Worm (Caenorhabditis elegans) whole organism, mixed stage, embryonic: ENCODE data around the gene ZK381.8.

ENCODE experiments used
- M03D4.4 ChIP-seq: sonication (generic microtip); optimal IDR thresholded peaks from 2 replicates; lab custom pipeline; 2017; ENCODE audit warnings: mild to moderate bottlenecking, missing genetic modification characterization, missing compliant biosample characterization
- bed-3 ChIP-seq: fragments of 200-800 bp; sonication (Bioruptor generic); optimal IDR thresholded peaks from 3 replicates; lab custom pipeline; 2018; ENCODE audit warnings: mild to moderate bottlenecking, missing genetic modification characterization, moderate library complexity, missing compliant biosample characterization
- blmp-1 ChIP-seq: fragments of 150-350 bp; optimal IDR thresholded peaks from 2 replicates; lab custom pipeline; 2014; ENCODE audit warnings: missing biosample characterization, missing genetic modification characterization
- ceh-39 ChIP-seq: fragments of 150-350 bp; optimal IDR thresholded peaks from 2 replicates; lab custom pipeline; 2014; ENCODE audit warnings: missing biosample characterization, missing genetic modification characterization
- ceh-43 ChIP-seq: fragments of 200-800 bp; sonication (Bioruptor generic); optimal IDR thresholded peaks from 2 replicates; lab custom pipeline; 2018; ENCODE audit warnings: mild to moderate bottlenecking, missing genetic modification characterization, moderate library complexity, missing compliant biosample characterization
- ceh-83 ChIP-seq: fragments of 200-800 bp; sonication (Bioruptor generic); optimal IDR thresholded peaks from 2 replicates; lab custom pipeline; 2018; ENCODE audit warnings: mild to moderate bottlenecking, missing genetic modification characterization, missing compliant biosample characterization
- ces-1 ChIP-seq: fragments of 150-350 bp; optimal IDR thresholded peaks from 2 replicates; lab custom pipeline; 2014; ENCODE audit warnings: missing biosample characterization, missing genetic modification reagents, missing genetic modification characterization
- cnd-1 ChIP-seq: fragments of 200-800 bp; sonication (Bioruptor generic); optimal IDR thresholded peaks from 2 replicates; lab custom pipeline; 2018; ENCODE audit warnings: mild to moderate bottlenecking, missing genetic modification characterization, missing compliant biosample characterization
- elt-1 ChIP-seq: sonication (generic microtip); optimal IDR thresholded peaks from 2 replicates; lab custom pipeline; 2017; ENCODE audit warnings: missing genetic modification characterization, mild to moderate bottlenecking, missing compliant biosample characterization, antibody characterized with exemption, moderate library complexity, borderline replicate concordance; ENCODE audit not compliant: insufficient read depth
- elt-3 ChIP-seq: fragments of 150-350 bp; optimal IDR thresholded peaks from 2 replicates; lab custom pipeline; 2014; ENCODE audit warnings: missing biosample characterization, missing genetic modification characterization
- flh-1 ChIP-seq: fragments of 200-800 bp; sonication (Bioruptor generic); optimal IDR thresholded peaks from 2 replicates; lab custom pipeline; 2018; ENCODE audit warnings: mild to moderate bottlenecking, missing genetic modification characterization, moderate library complexity, missing compliant biosample characterization
- ham-2 ChIP-seq: fragments of 200-800 bp; sonication (Bioruptor generic); optimal IDR thresholded peaks from 2 replicates; lab custom pipeline; 2018; ENCODE audit warnings: mild to moderate bottlenecking, missing genetic modification characterization, missing compliant biosample characterization
- lin-32 ChIP-seq: fragments of 200-800 bp; sonication (Bioruptor generic); optimal IDR thresholded peaks from 2 replicates; lab custom pipeline; 2018; ENCODE audit warnings: mild to moderate bottlenecking, missing genetic modification characterization, missing compliant biosample characterization
- lsy-2 ChIP-seq: fragments of 150-350 bp; optimal IDR thresholded peaks from 2 replicates; lab custom pipeline; 2014; ENCODE audit warnings: missing biosample characterization, missing genetic modification characterization
- mab-5 ChIP-seq: fragments of 150-350 bp; optimal IDR thresholded peaks from 2 replicates; lab custom pipeline; 2014; ENCODE audit warnings: missing biosample characterization, missing genetic modification characterization
- mep-1 ChIP-seq: fragments of 150-350 bp; optimal IDR thresholded peaks from 2 replicates; lab custom pipeline; 2017; ENCODE audit warnings: missing biosample characterization, missing genetic modification reagents, missing genetic modification characterization, inconsistent platforms
- mls-2 ChIP-seq: sonication (generic microtip); optimal IDR thresholded peaks from 2 replicates; lab custom pipeline; 2016; ENCODE audit warnings: mild to moderate bottlenecking, missing genetic modification characterization, moderate library complexity, missing compliant biosample characterization
- nhr-12 ChIP-seq: fragments of 150-350 bp; optimal IDR thresholded peaks from 2 replicates; lab custom pipeline; 2014; ENCODE audit warnings: missing biosample characterization, missing genetic modification characterization
- nhr-2 ChIP-seq: fragments of 150-350 bp; optimal IDR thresholded peaks from 2 replicates; lab custom pipeline; 2014; ENCODE audit warnings: missing biosample characterization, missing genetic modification characterization
- nhr-237 ChIP-seq: fragments of 150-350 bp; optimal IDR thresholded peaks from 2 replicates; lab custom pipeline; 2014; ENCODE audit warnings: missing biosample characterization, missing genetic modification characterization
- nhr-28 ChIP-seq: fragments of 150-350 bp; optimal IDR thresholded peaks from 2 replicates; lab custom pipeline; 2014; ENCODE audit warnings: missing biosample characterization, missing genetic modification characterization
- nhr-76 ChIP-seq: sonication (generic microtip); optimal IDR thresholded peaks from 2 replicates; lab custom pipeline; 2017; ENCODE audit warnings: missing biosample characterization, missing genetic modification characterization
- pha-4 ChIP-seq: fragments of 150-350 bp; optimal IDR thresholded peaks from 2 replicates; lab custom pipeline; 2018; ENCODE audit warnings: missing biosample characterization, missing genetic modification reagents, missing genetic modification characterization
- snpc-4 ChIP-seq: fragments of 150-350 bp; optimal IDR thresholded peaks from 2 replicates; lab custom pipeline; 2014; ENCODE audit warnings: missing biosample characterization, missing genetic modification characterization
- sptf-1 ChIP-seq: sonication (generic microtip); optimal IDR thresholded peaks from 2 replicates; lab custom pipeline; 2017; ENCODE audit warnings: mild to moderate bottlenecking, missing genetic modification characterization, moderate library complexity, missing compliant biosample characterization
- tbx-8 ChIP-seq: fragments of 200-800 bp; sonication (Bioruptor generic); optimal IDR thresholded peaks from 2 replicates; lab custom pipeline; 2018; ENCODE audit warnings: mild to moderate bottlenecking, missing genetic modification characterization, moderate library complexity, missing compliant biosample characterization
- unc-120 ChIP-seq: sonication (generic microtip); optimal IDR thresholded peaks from 2 replicates; lab custom pipeline; 2017; ENCODE audit warnings: missing genetic modification characterization, missing compliant biosample characterization; ENCODE audit not compliant: poor library complexity, severe bottlenecking
- unc-39 ChIP-seq: fragments of 150-350 bp; optimal IDR thresholded peaks from 2 replicates; lab custom pipeline; 2014; ENCODE audit warnings: missing biosample characterization, missing genetic modification characterization
- unc-62 ChIP-seq: fragments of 150-350 bp; optimal IDR thresholded peaks from 2 replicates; lab custom pipeline; 2014; ENCODE audit warnings: missing biosample characterization, missing genetic modification reagents, missing genetic modification characterization
- zip-8 ChIP-seq: fragments of 150-350 bp; optimal IDR thresholded peaks from 2 replicates; lab custom pipeline; 2014; ENCODE audit warnings: missing biosample characterization, missing genetic modification characterization
- ztf-11 ChIP-seq: fragments of 150-350 bp; optimal IDR thresholded peaks from 2 replicates; lab custom pipeline; 2014; ENCODE audit warnings: missing biosample characterization, missing genetic modification characterization

Gene ZK381.8

ce11 chrIV:6970271-6970670 is at the start of gene ZK381.8:
Gene ZK381.8, minus strand, starts transcription at chrIV:6970371.
- TF ChIP-seq blmp-1 (tag; lab: Kevin White, UChicago) = no peak
- no peak for TF ChIP-seq tbx-8 (GFP tag; lab: Kevin White, UChicago)
- no peak for TF ChIP-seq ham-2 (GFP tag; lab: Kevin White, UChicago)
- TF ChIP-seq cnd-1 (tag; lab: Kevin White, UChicago) = no peak
- no peak for TF ChIP-seq mep-1 (tag; lab: Kevin White, UChicago)
- no peak for TF ChIP-seq ztf-11 (tag; lab: Kevin White, UChicago)
- no peak for TF ChIP-seq zip-8 (tag; lab: Kevin White, UChicago)
- TF ChIP-seq mab-5 = no peak
- TF ChIP-seq flh-1 = no peak
- TF ChIP-seq bed-3 (GFP tag; lab: Kevin White, UChicago) = no peak
- TF ChIP-seq lin-32 = no peak
- no peak for TF ChIP-seq M03D4.4 (tag; lab: Kevin White, UChicago)
- no peak for TF ChIP-seq mls-2
- TF ChIP-seq nhr-2 (tag; lab: Kevin White, UChicago) = no peak
- no peak for TF ChIP-seq lsy-2 (tag; lab: Kevin White, UChicago)
- TF ChIP-seq nhr-76 (tag; lab: Kevin White, UChicago) = no peak

ce11 chrIV:7018623-7019022 is 48.5 kb upstream of the ZK381.8 start:
- TF ChIP-seq unc-39 (no peak), nhr-12 (tag; lab: Kevin White, UChicago) (no peak), mab-5 (no peak), elt-1 (tag; lab: Kevin White, UChicago) (no peak), nhr-237 (tag; lab: Kevin White, UChicago) (no peak), ceh-39 (tag; lab: Kevin White, UChicago) (no peak), sptf-1 (no peak), snpc-4 (tag; lab: Kevin White, UChicago) (no peak), elt-3 (tag; lab: Kevin White, UChicago) (no peak), ceh-83 (GFP tag; lab: Kevin White, UChicago) (no peak), zip-8 (tag; lab: Kevin White, UChicago) (no peak), bed-3 (GFP tag; lab: Kevin White, UChicago) (no peak), lsy-2 (tag; lab: Kevin White, UChicago) (no peak), lin-32 (no peak), M03D4.4 (tag; lab: Kevin White, UChicago) (no peak), pha-4 (no peak)

DNA sequence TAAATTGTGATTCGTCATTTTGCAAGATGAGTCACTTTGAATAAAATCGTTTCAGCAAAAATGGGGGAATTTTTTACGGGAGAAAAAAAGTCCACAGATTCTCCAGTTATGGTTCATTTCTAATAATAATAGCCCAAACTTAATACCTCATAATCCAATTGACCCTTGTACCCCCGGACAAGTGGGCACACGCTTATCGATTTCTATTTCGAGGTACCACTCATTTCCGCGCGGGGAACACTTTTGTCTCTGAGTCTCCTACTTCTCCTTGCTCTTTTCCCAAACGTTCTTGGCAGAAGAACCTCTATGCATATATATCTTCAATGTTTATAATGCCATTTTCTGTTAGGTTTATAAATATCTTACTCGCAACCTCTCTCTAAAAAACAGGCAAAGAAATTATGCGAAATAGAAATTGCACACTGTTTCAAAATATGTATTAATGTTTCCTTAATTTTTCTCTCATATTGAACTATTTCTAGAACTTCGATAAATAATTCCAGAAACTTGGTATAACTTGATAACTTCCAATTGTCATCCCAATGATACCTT is 47.0 kb upstream of the ZK381.8 start, which contains the start of gene gldi-4:
Gene gldi-4, plus strand, starts transcription at position 502 of the 552 bp plus-strand sequence.
- no peak for TF ChIP-seq elt-1 (tag; lab: Kevin White, UChicago)
- TF ChIP-seq blmp-1 (tag; lab: Kevin White, UChicago) = no peak
- TF ChIP-seq nhr-2 (tag; lab: Kevin White, UChicago) = peak; percentile 92
- no peak for TF ChIP-seq lsy-2 (tag; lab: Kevin White, UChicago)
- peak; percentile 83 for TF ChIP-seq ces-1 (GFP tag; lab: Kevin White, UChicago)
- peak; percentile 14 for TF ChIP-seq mls-2

DNA sequence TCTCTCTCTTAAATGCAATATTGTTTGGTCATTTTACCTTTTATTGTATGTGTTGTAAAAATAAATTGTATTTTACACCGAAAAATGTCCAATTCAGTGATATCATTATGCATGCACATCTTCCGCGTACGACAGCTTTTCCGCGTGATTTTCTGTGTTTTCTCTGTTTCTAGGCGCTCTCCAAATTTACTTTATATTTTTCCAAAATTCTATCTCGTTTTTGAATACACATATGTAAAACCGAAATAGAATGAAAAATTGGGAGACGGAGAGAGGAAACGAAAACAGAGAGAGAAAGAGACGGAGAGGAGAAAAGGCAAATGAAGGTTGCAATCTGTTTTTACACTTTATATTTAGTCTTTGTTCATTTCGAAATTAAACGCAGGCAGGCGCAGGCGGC is 46.3 kb upstream of the ZK381.8 start:
- TF ChIP-seq unc-62 (GFP tag; lab: Kevin White, UChicago) = peak; percentile 48
- peak; percentile 80 for TF ChIP-seq ces-1 (GFP tag; lab: Kevin White, UChicago)
- TF ChIP-seq nhr-237 (tag; lab: Kevin White, UChicago) = peak; percentile 62
- TF ChIP-seq nhr-2 (tag; lab: Kevin White, UChicago) = no peak
- TF ChIP-seq lsy-2 (tag; lab: Kevin White, UChicago) = peak; percentile 22
- no peak for TF ChIP-seq blmp-1 (tag; lab: Kevin White, UChicago)
- peak; percentile 13 for TF ChIP-seq unc-120 (tag; lab: Kevin White, UChicago)
- TF ChIP-seq, all 35 proteins: peak for 5

DNA sequence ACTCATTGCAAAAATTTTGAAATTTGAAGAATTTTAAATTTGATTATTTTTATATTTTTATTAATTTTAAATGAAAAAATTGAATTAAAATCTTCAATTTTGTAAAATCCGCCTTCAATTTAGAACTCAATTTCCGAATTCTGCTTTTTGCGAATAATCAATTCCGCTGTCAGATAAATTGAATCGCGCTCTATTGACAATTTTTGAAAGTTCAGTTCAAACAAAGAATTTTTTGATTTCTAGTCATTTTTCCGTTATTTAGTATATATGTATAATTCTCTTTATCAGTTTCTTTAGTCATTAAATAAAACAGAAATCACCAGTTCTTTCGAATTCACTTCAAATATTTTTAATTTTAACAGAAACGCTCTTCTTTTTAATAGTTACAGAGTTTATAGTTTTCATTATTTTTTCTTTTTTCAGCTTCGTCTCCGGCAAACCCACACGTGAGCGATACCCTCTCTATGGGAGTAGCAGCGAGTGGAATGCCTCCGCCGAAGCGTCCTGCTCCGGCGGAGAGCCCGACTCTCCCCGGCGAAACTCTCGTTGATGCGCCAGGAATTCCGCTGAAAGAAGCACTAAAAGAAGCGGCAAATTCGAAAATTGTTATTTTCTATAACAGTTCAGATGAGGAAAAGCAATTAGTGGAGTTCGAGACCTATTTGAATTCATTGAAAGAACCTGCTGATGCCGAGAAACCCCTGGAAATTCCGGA is 42.7 kb upstream of the ZK381.8 start:
- TF ChIP-seq elt-3 (tag; lab: Kevin White, UChicago) (no peak), elt-1 (tag; lab: Kevin White, UChicago) (no peak), flh-1 (no peak), nhr-28 (tag; lab: Kevin White, UChicago) (no peak), unc-120 (tag; lab: Kevin White, UChicago) (no peak), sptf-1 (no peak), bed-3 (GFP tag; lab: Kevin White, UChicago) (no peak), ceh-43 (GFP tag; lab: Kevin White, UChicago) (no peak)
